Fruit fly (Drosophila melanogaster): Measurements from ENCODE around the gene Six4.
A peak's percentile ranks its signal among the peaks of the same experiment; 100 is the strongest.

The Six4 gene

dm6 chr3L:20771891-20772646 is 20.5 kb downstream of the Six4 start (continued):
- TF ChIP-seq Antp (GFP tag; optimal IDR thresholded peaks at IDR 0.05) (peak; percentile 65), CG3407 (GFP tag; optimal IDR thresholded peaks at IDR 0.05) (peak; percentile 48), pan (optimal IDR thresholded peaks at IDR 0.05) (no peak), pan (GFP tag; optimal IDR thresholded peaks at IDR 0.05 in 1 of 2, IDR thresholded peaks at IDR 0.05 in 1 of 2) (peak in 1 of 2 experiments; percentile 91), yki (optimal IDR thresholded peaks at IDR 0.05) (no peak), CG7271 (tag; optimal IDR thresholded peaks at IDR 0.05) (no peak), Sry-δ (GFP tag; optimal IDR thresholded peaks at IDR 0.05) (peak; percentile 29), sna (GFP tag; IDR thresholded peaks at IDR 0.05; ENCODE audit: partially characterized antibody) (no peak), CG9876 (GFP tag; optimal IDR thresholded peaks at IDR 0.05) (peak; percentile 8), ems (GFP tag; optimal IDR thresholded peaks at IDR 0.05) (peak; percentile 63), Xbp1 (GFP tag; optimal IDR thresholded peaks at IDR 0.05) (peak; percentile 83), ssp (GFP tag; IDR thresholded peaks at IDR 0.05) (0 out of 2 replicates have a peak, but pooled peaks have one; percentile 38), Oli (tag; optimal IDR thresholded peaks at IDR 0.05) (peak; percentile 76), oc (tag; optimal IDR thresholded peaks at IDR 0.05) (peak; percentile 80), zf30C (GFP tag; optimal IDR thresholded peaks at IDR 0.05) (no peak), fd3F (GFP tag; optimal IDR thresholded peaks at IDR 0.05) (peak; percentile 75), sd (tag; optimal IDR thresholded peaks at IDR 0.05) (peak; percentile 99), Atf3 (GFP tag; optimal IDR thresholded peaks at IDR 0.05) (peak; percentile 51), cg (GFP tag; optimal IDR thresholded peaks at IDR 0.05) (peak; percentile 74), corto (GFP tag; optimal IDR thresholded peaks at IDR 0.05) (no peak), CG1024 (GFP tag; IDR thresholded peaks at IDR 0.05) (peak; percentile 52), Elba2 (GFP tag; optimal IDR thresholded peaks at IDR 0.05) (peak; percentile 62), fd96Cb (tag; optimal IDR thresholded peaks at IDR 0.05) (peak; percentile 73), chn (GFP tag; optimal IDR thresholded peaks at IDR 0.05) (peak; percentile 75), p53 (GFP tag; optimal IDR thresholded peaks at IDR 0.05) (no peak), CG12769 (tag; optimal IDR thresholded peaks at IDR 0.05) (peak; percentile 88), amos (GFP tag; IDR thresholded peaks at IDR 0.05; ENCODE audit: partially characterized antibody) (no peak), CG8388 (GFP tag; optimal IDR thresholded peaks at IDR 0.05) (peak; percentile 81), lov (optimal IDR thresholded peaks at IDR 0.05) (no peak), lov (GFP tag; IDR thresholded peaks at IDR 0.05) (peak; percentile 78; the same call in 2 of the 3 replicates), da (GFP tag; optimal IDR thresholded peaks at IDR 0.05) (no peak), Gug (GFP tag; IDR thresholded peaks at IDR 0.05) (peak; percentile 71; the same call in 3 of the 4 replicates), CG15514 (GFP tag; optimal IDR thresholded peaks at IDR 0.05) (peak; percentile 72), lilli (GFP tag; optimal IDR thresholded peaks at IDR 0.05) (peak; percentile 84), pzg (GFP tag; optimal IDR thresholded peaks at IDR 0.05) (peak; percentile 12), pb (GFP tag; optimal IDR thresholded peaks at IDR 0.05) (peak; percentile 70), Drgx (GFP tag; IDR thresholded peaks at IDR 0.05) (peak; percentile 87), zfh2 (GFP tag; optimal IDR thresholded peaks at IDR 0.05) (peak; percentile 64), salm (tag; optimal IDR thresholded peaks at IDR 0.05) (peak; percentile 67), CG13894 (tag; optimal IDR thresholded peaks at IDR 0.05) (peak; percentile 50), E2f1 (GFP tag; IDR thresholded peaks at IDR 0.05) (peak; percentile 86), dmrt99B (tag; optimal IDR thresholded peaks at IDR 0.05) (peak; percentile 84), emc (GFP tag; optimal IDR thresholded peaks at IDR 0.05) (peak; percentile 40), aop (GFP tag; IDR thresholded peaks at IDR 0.05) (no peak), CG12236 (GFP tag; optimal IDR thresholded peaks at IDR 0.05) (peak; percentile 45), org-1 (GFP tag; optimal IDR thresholded peaks at IDR 0.05) (peak; percentile 76), CG4730 (GFP tag; IDR thresholded peaks at IDR 0.05) (peak; percentile 57; the same call in 1 of the 2 replicates), sima (GFP tag; optimal IDR thresholded peaks at IDR 0.05) (no peak), CG16815 (GFP tag; optimal IDR thresholded peaks at IDR 0.05) (peak; percentile 40), CG31224 (GFP tag; IDR thresholded peaks at IDR 0.05) (peak; percentile 60)

Data from whole organism, embryonic.